Worm (Caenorhabditis elegans): ENCODE data around the gene K11H12.8.

- TF ChIP-seq med-1 (GFP tag; optimal IDR thresholded peaks at IDR 0.05; ENCODE audit: insufficient read depth) (no peak), tab-1 (GFP tag; IDR thresholded peaks at IDR 0.05) (no peak), klf-2 (GFP tag; conservative IDR thresholded peaks at IDR 0.05) (no peak), ztf-29 (GFP tag; IDR thresholded peaks at IDR 0.05) (no peak), cog-1 (tag; optimal IDR thresholded peaks at IDR 0.05) (no peak), ztf-23 (GFP tag; IDR thresholded peaks at IDR 0.05) (no peak), flt-1 (GFP tag; IDR thresholded peaks at IDR 0.05) (no peak)
These were observed 29.6 kb downstream of the K11H12.8 start for ce11 chrIV:684748-685147.
